Fruit fly (Drosophila melanogaster) whole organism, embryonic: ENCODE data around the gene CG34293.

Experiments used
- BEAF-32 ChIP-seq: fragments of 200-800 bp; sonication (Bioruptor generic); optimal IDR thresholded peaks from 3 replicates; lab custom pipeline; 2017; ENCODE audit warnings: missing biosample characterization, missing genetic modification characterization, mild to moderate bottlenecking, moderate library complexity, missing genetic modification reagents
- CG10209 ChIP-seq: fragments of 200-800 bp; sonication (Bioruptor generic); optimal IDR thresholded peaks from 3 replicates; lab custom pipeline; 2017; ENCODE audit warnings: missing biosample characterization, mild to moderate bottlenecking, missing genetic modification characterization, missing genetic modification reagents
- CG11085 ChIP-seq: fragments of 200-800 bp; sonication (Bioruptor generic); IDR thresholded peaks from 2 replicates; pipeline ENCODE4 v1.3.6; 2022; ENCODE audit warnings: missing biosample characterization, missing genetic modification characterization
- CG13624 ChIP-seq: fragments of 200-800 bp; sonication (Bioruptor generic); optimal IDR thresholded peaks from 2 replicates; lab custom pipeline; 2016; ENCODE audit warnings: missing biosample characterization, missing genetic modification characterization
- CG16815 ChIP-seq: fragments of 200-800 bp; sonication (Bioruptor generic); optimal IDR thresholded peaks from 3 replicates; lab custom pipeline; 2017; ENCODE audit warnings: missing biosample characterization, mild to moderate bottlenecking, missing genetic modification characterization
- CG17359 ChIP-seq: fragments of 200-800 bp; sonication (Bioruptor generic); optimal IDR thresholded peaks from 3 replicates; lab custom pipeline; 2018; ENCODE audit warnings: missing biosample characterization, mild to moderate bottlenecking, missing genetic modification characterization, moderate library complexity
- CG18619 ChIP-seq: fragments of 200-800 bp; sonication (Bioruptor generic); optimal IDR thresholded peaks from 3 replicates; lab custom pipeline; 2017; ENCODE audit warnings: missing biosample characterization, mild to moderate bottlenecking, missing genetic modification characterization
- CG2712 ChIP-seq: fragments of 200-800 bp; optimal IDR thresholded peaks from 3 replicates; lab custom pipeline; 2019; ENCODE audit warnings: missing biosample characterization, mild to moderate bottlenecking, missing genetic modification characterization, moderate library complexity
- CG2889 ChIP-seq: fragments of 200-800 bp; sonication (Bioruptor generic); IDR thresholded peaks from 3 replicates; pipeline ENCODE4 v1.3.6; 2022; ENCODE audit warnings: missing biosample characterization, missing genetic modification characterization
- CG3163 ChIP-seq: fragments of 200-800 bp; sonication (Bioruptor generic); optimal IDR thresholded peaks from 3 replicates; lab custom pipeline; 2016; ENCODE audit warnings: missing biosample characterization, missing genetic modification characterization
- CG32532 ChIP-seq: fragments of 200-800 bp; sonication (Bioruptor generic); IDR thresholded peaks from 2 replicates; pipeline ENCODE4 v1.3.6; 2022; ENCODE audit warnings: missing biosample characterization, missing genetic modification characterization
- CG4854 ChIP-seq: fragments of 200-800 bp; sonication (Bioruptor generic); optimal IDR thresholded peaks from 2 replicates; lab custom pipeline; 2016; ENCODE audit warnings: missing biosample characterization, missing genetic modification characterization, inconsistent platforms
- CG5245 ChIP-seq: fragments of 200-800 bp; sonication (Bioruptor generic); optimal IDR thresholded peaks from 3 replicates; lab custom pipeline; 2016; ENCODE audit warnings: missing biosample characterization, missing genetic modification characterization
- CG5953 ChIP-seq: fragments of 200-800 bp; sonication (Bioruptor generic); IDR thresholded peaks from 2 replicates; pipeline ENCODE4 v1.3.6; 2022; ENCODE audit warnings: missing biosample characterization, missing genetic modification characterization
- CG7745 ChIP-seq: fragments of 200-800 bp; sonication (Bioruptor generic); optimal IDR thresholded peaks from 2 replicates; lab custom pipeline; 2018; ENCODE audit warnings: missing biosample characterization, mild to moderate bottlenecking, missing genetic modification characterization, moderate library complexity
- CG8924 ChIP-seq: fragments of 200-800 bp; optimal IDR thresholded peaks from 3 replicates; lab custom pipeline; 2019; ENCODE audit warnings: missing biosample characterization, mild to moderate bottlenecking, missing genetic modification characterization, moderate library complexity
- Chrac-16 ChIP-seq: fragments of 200-800 bp; sonication (Bioruptor generic); optimal IDR thresholded peaks from 3 replicates; lab custom pipeline; 2016; ENCODE audit warnings: missing biosample characterization, missing genetic modification characterization
- D19B ChIP-seq: fragments of 200-800 bp; sonication (Bioruptor generic); optimal IDR thresholded peaks from 2 replicates; lab custom pipeline; 2017; ENCODE audit warnings: missing biosample characterization, mild to moderate bottlenecking, missing genetic modification characterization
- Doc3 ChIP-seq: fragments of 200-800 bp; sonication (Bioruptor generic); IDR thresholded peaks from 3 replicates; pipeline ENCODE4 v1.3.6; 2022; ENCODE audit warnings: missing biosample characterization, missing genetic modification characterization; ENCODE audit not compliant: partially characterized antibody
- Eip74EF ChIP-seq, 2 experiments: fragments of 200-800 bp in 1 of 2; fragments of >200 bp in 1 of 2; sonication (Bioruptor generic) in 1 of 2; optimal IDR thresholded peaks; 2 replicates each; lab custom pipeline; 2017 to 2019; ENCODE audit warnings: missing biosample characterization in 2 of 2, missing genetic modification characterization in 2 of 2, mild to moderate bottlenecking in 1 of 2, moderate library complexity in 1 of 2
- Hr39 ChIP-seq: fragments of >200 bp; optimal IDR thresholded peaks from 2 replicates; lab custom pipeline; 2017
- Jarid2 ChIP-seq: fragments of 200-800 bp; sonication (Bioruptor generic); optimal IDR thresholded peaks from 3 replicates; lab custom pipeline; 2017; ENCODE audit warnings: mild to moderate bottlenecking, missing biosample characterization, missing genetic modification reagents, missing genetic modification characterization
- Meics ChIP-seq: fragments of 200-800 bp; sonication (Bioruptor generic); optimal IDR thresholded peaks from 2 replicates; lab custom pipeline; 2017; ENCODE audit warnings: missing biosample characterization, mild to moderate bottlenecking, missing genetic modification characterization
- Mes4 ChIP-seq: fragments of 200-800 bp; sonication (Bioruptor generic); optimal IDR thresholded peaks from 2 replicates; lab custom pipeline; 2016; ENCODE audit warnings: missing biosample characterization, missing genetic modification characterization
- NfI ChIP-seq: fragments of 200-800 bp; sonication (Bioruptor generic); optimal IDR thresholded peaks from 3 replicates; lab custom pipeline; 2018; ENCODE audit warnings: missing biosample characterization, mild to moderate bottlenecking, missing genetic modification characterization, moderate library complexity
- Pdp1 ChIP-seq, 2 experiments: fragments of 200-800 bp; sonication (Bioruptor generic); optimal IDR thresholded peaks; 3 replicates each; lab custom pipeline; 2016; ENCODE audit warnings: missing biosample characterization in 2 of 2, missing genetic modification characterization in 2 of 2, mild to moderate bottlenecking in 1 of 2, moderate library complexity in 1 of 2
- Xbp1 ChIP-seq: fragments of 200-800 bp; sonication (Bioruptor generic); optimal IDR thresholded peaks from 3 replicates; lab custom pipeline; 2016; ENCODE audit warnings: missing biosample characterization, mild to moderate bottlenecking, missing genetic modification characterization
- br ChIP-seq: fragments of >200 bp; optimal IDR thresholded peaks from 2 replicates; lab custom pipeline; 2017
- cwo ChIP-seq: fragments of 200-800 bp; sonication (Bioruptor generic); optimal IDR thresholded peaks from 3 replicates; lab custom pipeline; 2017; ENCODE audit warnings: missing biosample characterization, missing genetic modification characterization, mild to moderate bottlenecking, moderate library complexity, missing genetic modification reagents
- dati ChIP-seq: fragments of 200-800 bp; sonication (Bioruptor generic); IDR thresholded peaks from 2 replicates; pipeline ENCODE4 v1.3.6; 2022; ENCODE audit warnings: missing biosample characterization, missing genetic modification characterization
- fd3F ChIP-seq: fragments of 200-800 bp; sonication (Bioruptor generic); optimal IDR thresholded peaks from 2 replicates; lab custom pipeline; 2018; ENCODE audit warnings: missing biosample characterization, mild to moderate bottlenecking, missing genetic modification characterization, moderate library complexity
- fru ChIP-seq: fragments of >200 bp; optimal IDR thresholded peaks from 2 replicates; lab custom pipeline; 2017
- fu2 ChIP-seq: fragments of 200-800 bp; sonication (Bioruptor generic); optimal IDR thresholded peaks from 2 replicates; lab custom pipeline; 2016; ENCODE audit warnings: missing biosample characterization, missing genetic modification characterization
- hb ChIP-seq: fragments of 200-800 bp; sonication (Bioruptor generic); IDR thresholded peaks from 3 replicates; pipeline ENCODE4 v1.3.6; 2022; ENCODE audit warnings: missing biosample characterization, missing genetic modification characterization; ENCODE audit not compliant: partially characterized antibody
- her ChIP-seq: fragments of 200-800 bp; sonication (Bioruptor generic); optimal IDR thresholded peaks from 2 replicates; lab custom pipeline; 2016; ENCODE audit warnings: missing biosample characterization, missing genetic modification characterization
- kah ChIP-seq: fragments of 200-800 bp; sonication (Bioruptor generic); optimal IDR thresholded peaks from 2 replicates; lab custom pipeline; 2018; ENCODE audit warnings: missing biosample characterization, mild to moderate bottlenecking, missing genetic modification characterization
- lmd ChIP-seq: fragments of 200-800 bp; sonication (Bioruptor generic); IDR thresholded peaks from 2 replicates; pipeline ENCODE4 v1.3.6; 2022; ENCODE audit warnings: missing biosample characterization, missing genetic modification characterization
- lola ChIP-seq, 3 experiments: fragments of >200 bp in 2 of 3; fragments of 200-800 bp in 1 of 3; sonication (Bioruptor generic) in 1 of 3; optimal IDR thresholded peaks; 2 replicates each; lab custom pipeline; 2017 to 2019; ENCODE audit warnings: missing biosample characterization in 3 of 3, missing genetic modification characterization in 3 of 3, mild to moderate bottlenecking in 1 of 3, moderate library complexity in 1 of 3
- nau ChIP-seq: fragments of 200-800 bp; sonication (Bioruptor generic); optimal IDR thresholded peaks from 3 replicates; lab custom pipeline; 2017; ENCODE audit warnings: missing biosample characterization, mild to moderate bottlenecking, missing genetic modification characterization, missing genetic modification reagents
- pum ChIP-seq: fragments of 200-800 bp; sonication (Bioruptor generic); optimal IDR thresholded peaks from 2 replicates; lab custom pipeline; 2016; ENCODE audit warnings: missing biosample characterization, missing genetic modification characterization
- sc ChIP-seq, 3 experiments: fragments of >200 bp in 2 of 3; fragments of 200-800 bp in 1 of 3; sonication (Bioruptor generic) in 1 of 3; optimal IDR thresholded peaks; 2 replicates in 2 of 3; 3 replicates in 1 of 3; lab custom pipeline; 2017; ENCODE audit warnings: mild to moderate bottlenecking in 1 of 3, missing biosample characterization in 1 of 3, missing genetic modification characterization in 1 of 3, missing genetic modification reagents in 1 of 3
- tap ChIP-seq: fragments of 200-800 bp; optimal IDR thresholded peaks from 3 replicates; lab custom pipeline; 2019; ENCODE audit warnings: missing biosample characterization, mild to moderate bottlenecking, missing genetic modification characterization, moderate library complexity
- tin ChIP-seq: fragments of 200-800 bp; sonication (Bioruptor generic); optimal IDR thresholded peaks from 3 replicates; lab custom pipeline; 2016; ENCODE audit warnings: missing biosample characterization, missing genetic modification characterization
- tll ChIP-seq, 2 experiments: fragments of 200-800 bp in 1 of 2; fragments of >200 bp in 1 of 2; sonication (Bioruptor generic) in 1 of 2; optimal IDR thresholded peaks; 2 replicates each; lab custom pipeline; 2017 to 2019; ENCODE audit warnings: missing biosample characterization in 2 of 2, missing genetic modification characterization in 2 of 2, mild to moderate bottlenecking in 1 of 2, moderate library complexity in 1 of 2
- toy ChIP-seq: fragments of 200-800 bp; sonication (Bioruptor generic); IDR thresholded peaks from 2 replicates; pipeline ENCODE4 v1.3.6; 2022; ENCODE audit warnings: missing biosample characterization, missing genetic modification characterization
- tx ChIP-seq: fragments of 200-800 bp; sonication (Bioruptor generic); optimal IDR thresholded peaks from 2 replicates; lab custom pipeline; 2016; ENCODE audit warnings: missing biosample characterization, missing genetic modification characterization
- unc-4 ChIP-seq: fragments of 200-800 bp; sonication (Bioruptor generic); IDR thresholded peaks from 2 replicates; pipeline ENCODE4 v1.3.6; 2022; ENCODE audit warnings: missing biosample characterization, missing genetic modification characterization; ENCODE audit not compliant: partially characterized antibody

The CG34293 gene

dm6 chr3R:27152129-27152968 lies 13.0 kb downstream of the CG34293 start (continued):
- TF ChIP-seq Doc3 (GFP tag; lab: Robert Waterston, UW) (no peak), cwo (GFP tag; lab: Kevin White, UChicago) (peak; percentile 38), CG18619 (GFP tag; lab: Kevin White, UChicago) (peak; percentile 55), fru (lab: Kevin White, UChicago) (no peak), CG10209 (GFP tag; lab: Kevin White, UChicago) (peak; percentile 51), CG5245 (no peak), D19B (GFP tag; lab: Kevin White, UChicago) (no peak), CG4854 (GFP tag; lab: Kevin White, UChicago) (peak; percentile 22), kah (GFP tag; lab: Kevin White, UChicago) (peak; percentile 45), Mes4 (GFP tag; lab: Kevin White, UChicago) (peak; percentile 13), lola (GFP tag; optimal IDR thresholded peaks at IDR 0.05; lab: Kevin White, UChicago) (peak in 1 of 3 experiments; percentile 11), pum (GFP tag; lab: Kevin White, UChicago) (peak; percentile 11), CG11085 (GFP tag; lab: Robert Waterston, UW) (no peak), toy (GFP tag; lab: Robert Waterston, UW) (0 out of 2 replicates have a peak, but pooled peaks have one; percentile 38), tll (GFP tag; optimal IDR thresholded peaks at IDR 0.05; lab: Kevin White, UChicago) (no peak), CG32532 (GFP tag; lab: Robert Waterston, UW) (peak; percentile 50), CG16815 (GFP tag; lab: Kevin White, UChicago) (no peak), CG7745 (no peak), NfI (GFP tag; lab: Kevin White, UChicago) (peak; percentile 32), tx (peak; percentile 15), fd3F (GFP tag; lab: Kevin White, UChicago) (peak; percentile 43), CG5953 (no peak), Xbp1 (peak; percentile 13), CG13624 (GFP tag; lab: Kevin White, UChicago) (peak; percentile 46), fu2 (GFP tag; lab: Kevin White, UChicago) (peak; percentile 37), CG2712 (peak; percentile 56), BEAF-32 (GFP tag; lab: Kevin White, UChicago) (no peak), Meics (GFP tag; lab: Kevin White, UChicago) (peak; percentile 63), Chrac-16 (peak; percentile 15), hb (GFP tag; lab: Robert Waterston, UW) (no peak), nau (GFP tag; lab: Kevin White, UChicago) (peak; percentile 64), tap (peak; percentile 20), CG8924 (tag; lab: Kevin White, UChicago) (peak; percentile 48), Hr39 (lab: Kevin White, UChicago) (no peak), dati (GFP tag; lab: Robert Waterston, UW) (no peak), sc (optimal IDR thresholded peaks at IDR 0.05; lab: Kevin White, UChicago) (no peak), sc (GFP tag; optimal IDR thresholded peaks at IDR 0.05; lab: Kevin White, UChicago) (no peak), CG3163 (GFP tag; lab: Kevin White, UChicago) (no peak), unc-4 (GFP tag; lab: Robert Waterston, UW) (no peak), CG17359 (tag; lab: Kevin White, UChicago) (peak; percentile 59), CG2889 (GFP tag; lab: Robert Waterston, UW) (0 out of 3 replicates have a peak, but pooled peaks have one; percentile 11), her (GFP tag; lab: Kevin White, UChicago) (no peak), Pdp1 (GFP tag; optimal IDR thresholded peaks at IDR 0.05; lab: Kevin White, UChicago) (peak; percentile 24 to 76), Eip74EF (GFP tag; optimal IDR thresholded peaks at IDR 0.05; lab: Kevin White, UChicago) (peak in 1 of 2 experiments; percentile 28), br (lab: Kevin White, UChicago) (no peak), lmd (GFP tag; lab: Robert Waterston, UW) (peak; percentile 78), tin (GFP tag; lab: Kevin White, UChicago) (no peak), Jarid2 (GFP tag; lab: Kevin White, UChicago) (no peak)
